Fruit fly (Drosophila melanogaster): Measurements from ENCODE around the gene Josd.

Gene Josd

dm6 chrX:6260900-6261299 lies at the start of gene Josd (continued):
- TF ChIP-seq CG12219 (GFP tag; optimal IDR thresholded peaks at IDR 0.05) (no peak), vnd (GFP tag; IDR thresholded peaks at IDR 0.05; ENCODE audit: partially characterized antibody) (peak; percentile 67), CG16863 (GFP tag; optimal IDR thresholded peaks at IDR 0.05) (no peak), CG8290 (GFP tag; optimal IDR thresholded peaks at IDR 0.05) (no peak), CG8290 (tag; optimal IDR thresholded peaks at IDR 0.05) (peak in 1 of 2 experiments; percentile 41), MESR4 (GFP tag; optimal IDR thresholded peaks at IDR 0.05) (peak; percentile 24), tio (GFP tag; optimal IDR thresholded peaks at IDR 0.05) (no peak), CG6683 (GFP tag; optimal IDR thresholded peaks at IDR 0.05) (no peak), salm (tag; optimal IDR thresholded peaks at IDR 0.05) (no peak)

DNA sequence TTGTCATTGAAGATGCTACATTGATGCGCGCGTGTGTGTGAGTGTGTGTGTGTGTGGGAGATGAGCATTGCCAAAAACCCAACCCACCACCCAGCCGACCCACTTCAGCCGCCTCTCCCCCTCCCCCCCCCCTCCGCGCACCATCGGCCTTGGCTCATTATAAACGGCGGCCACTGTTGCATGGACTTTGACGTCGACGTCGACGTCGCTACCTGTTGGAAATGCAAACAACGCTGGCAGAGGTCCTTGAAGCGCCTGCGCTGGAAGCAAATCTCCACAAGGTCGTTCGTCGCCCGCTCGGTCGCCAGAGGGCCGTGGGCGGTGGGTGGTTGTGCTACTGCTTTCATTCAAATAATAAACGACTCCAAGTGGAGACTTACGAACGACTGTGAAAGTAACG lies 44.3 kb upstream of the Josd start:
- TF ChIP-seq Atf3 (GFP tag; optimal IDR thresholded peaks at IDR 0.05): no peak
- TF ChIP-seq Deaf1 (tag; optimal IDR thresholded peaks at IDR 0.05): peak; percentile 85
- TF ChIP-seq Sry-β (GFP tag; optimal IDR thresholded peaks at IDR 0.05): no peak
- TF ChIP-seq Adf1 (GFP tag; IDR thresholded peaks at IDR 0.05): peak; percentile 87
- peak; percentile 35 for TF ChIP-seq abd-A (tag; optimal IDR thresholded peaks at IDR 0.05)
- TF ChIP-seq CG11560 (tag; IDR thresholded peaks at IDR 0.05): no peak
- peak; percentile 31 for TF ChIP-seq CG18599 (GFP tag; optimal IDR thresholded peaks at IDR 0.05)
- TF ChIP-seq CG2116 (GFP tag; optimal IDR thresholded peaks at IDR 0.05): no peak
- no peak for TF ChIP-seq unc-4 (GFP tag; IDR thresholded peaks at IDR 0.05; ENCODE audit: partially characterized antibody)
- peak; percentile 56 for TF ChIP-seq Hr39 (optimal IDR thresholded peaks at IDR 0.05)
- peak; percentile 58 for TF ChIP-seq crol (GFP tag; IDR thresholded peaks at IDR 0.05)
- TF ChIP-seq CG10321 (GFP tag; IDR thresholded peaks at IDR 0.05): no peak
- no peak for TF ChIP-seq ranshi (GFP tag; IDR thresholded peaks at IDR 0.05)
- TF ChIP-seq CG3065 (GFP tag; optimal IDR thresholded peaks at IDR 0.05): no peak
- TF ChIP-seq rib (GFP tag; IDR thresholded peaks at IDR 0.05): no peak
- TF ChIP-seq NfI (GFP tag; optimal IDR thresholded peaks at IDR 0.05): no peak
- peak; percentile 61 for TF ChIP-seq ewg (GFP tag; optimal IDR thresholded peaks at IDR 0.05)
- 0 out of 4 replicates have a peak, but pooled peaks have one; percentile 14 for TF ChIP-seq chinmo (GFP tag; IDR thresholded peaks at IDR 0.05; ENCODE audit: partially characterized antibody)
- TF ChIP-seq scrt (GFP tag; optimal IDR thresholded peaks at IDR 0.05): peak; percentile 96

DNA sequence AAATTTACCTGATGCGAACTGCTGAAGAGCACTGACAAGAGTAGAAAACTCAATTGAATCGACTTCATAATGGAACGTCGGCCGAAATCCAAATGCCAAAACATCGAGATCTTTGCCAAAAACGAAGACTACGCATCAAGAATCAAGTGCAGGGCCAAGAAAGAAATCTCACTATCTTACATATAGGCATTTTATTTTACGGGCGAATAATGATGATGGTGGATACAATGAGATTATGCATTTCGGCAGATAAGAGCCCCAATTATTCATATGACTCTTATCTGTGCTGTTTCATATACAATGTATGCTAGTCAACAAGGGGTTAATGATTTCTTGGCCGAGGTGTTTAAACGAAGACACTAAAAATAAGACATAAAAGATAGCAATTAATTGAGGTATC lies 41.7 kb upstream of the Josd start, which contains the start of gene Btnd:
Btnd (minus strand) TSS at position 101 of the 400 bp plus-strand sequence.
- no peak for TF ChIP-seq Nf-YB (GFP tag; optimal IDR thresholded peaks at IDR 0.05)
- no peak for TF ChIP-seq CG11560 (tag; IDR thresholded peaks at IDR 0.05)
- no peak for TF ChIP-seq caup (GFP tag; optimal IDR thresholded peaks at IDR 0.05; ENCODE audit: severe bottlenecking)
- TF ChIP-seq Tbp (GFP tag; optimal IDR thresholded peaks at IDR 0.05): no peak
- no peak for TF ChIP-seq CG34376 (GFP tag; optimal IDR thresholded peaks at IDR 0.05)
- no peak for TF ChIP-seq tio (GFP tag; optimal IDR thresholded peaks at IDR 0.05)
- TF ChIP-seq Dad (GFP tag; optimal IDR thresholded peaks at IDR 0.05): no peak
- no peak for TF ChIP-seq gcm2 (GFP tag; optimal IDR thresholded peaks at IDR 0.05)
- no peak for TF ChIP-seq gsb (GFP tag; IDR thresholded peaks at IDR 0.05)
- no peak for TF ChIP-seq pum (GFP tag; optimal IDR thresholded peaks at IDR 0.05)
- TF ChIP-seq Oli (tag; optimal IDR thresholded peaks at IDR 0.05): no peak
- no peak for TF ChIP-seq CG17612 (GFP tag; IDR thresholded peaks at IDR 0.05)
- TF ChIP-seq CG7745 (tag; optimal IDR thresholded peaks at IDR 0.05): no peak
- TF ChIP-seq nom (GFP tag; optimal IDR thresholded peaks at IDR 0.05): no peak
- no peak for TF ChIP-seq CG3847 (GFP tag; IDR thresholded peaks at IDR 0.05)
- TF ChIP-seq jigr1 (GFP tag; IDR thresholded peaks at IDR 0.05): no peak
- TF ChIP-seq aop (GFP tag; IDR thresholded peaks at IDR 0.05): no peak
- no peak for TF ChIP-seq Max (GFP tag; optimal IDR thresholded peaks at IDR 0.05)
